Fruit fly (Drosophila melanogaster) whole organism, prepupa: ENCODE data around the gene Gcn5.

Source experiments
- CG10631 ChIP-seq: fragments of 200-800 bp; sonication (Bioruptor generic); optimal IDR thresholded peaks from 2 replicates; lab custom pipeline; 2016; ENCODE audit warnings: missing biosample characterization, missing genetic modification characterization
- CG10669 ChIP-seq: fragments of 200-800 bp; sonication (Bioruptor generic); optimal IDR thresholded peaks from 3 replicates; lab custom pipeline; 2018; ENCODE audit warnings: missing biosample characterization, mild to moderate bottlenecking, missing genetic modification characterization, moderate library complexity
- CG11294 ChIP-seq: fragments of 200-800 bp; sonication (Bioruptor generic); IDR thresholded peaks from 2 replicates; pipeline ENCODE4 v1.3.6; 2022; ENCODE audit warnings: missing biosample characterization, missing genetic modification characterization
- CG11762 ChIP-seq: fragments of 200-800 bp; sonication (Bioruptor generic); optimal IDR thresholded peaks from 3 replicates; lab custom pipeline; 2016; ENCODE audit warnings: missing biosample characterization, missing genetic modification characterization; ENCODE audit not compliant: insufficient read depth
- CG11902 ChIP-seq: fragments of 200-800 bp; sonication (Bioruptor generic); optimal IDR thresholded peaks from 3 replicates; lab custom pipeline; 2016; ENCODE audit warnings: missing biosample characterization, missing genetic modification characterization
- CG15336 ChIP-seq: fragments of 200-800 bp; sonication (Bioruptor generic); IDR thresholded peaks from 2 replicates; pipeline ENCODE4 v1.3.6; 2022; ENCODE audit warnings: missing biosample characterization, missing genetic modification characterization
- CG16779 ChIP-seq: fragments of 200-800 bp; sonication (Bioruptor generic); optimal IDR thresholded peaks from 3 replicates; lab custom pipeline; 2017; ENCODE audit warnings: missing biosample characterization, mild to moderate bottlenecking, missing genetic modification characterization
- CG3919 ChIP-seq: fragments of 200-800 bp; sonication (Bioruptor generic); optimal IDR thresholded peaks from 3 replicates; lab custom pipeline; 2016; ENCODE audit warnings: missing biosample characterization, missing genetic modification characterization
- CG6163 ChIP-seq: fragments of 200-800 bp; sonication (Bioruptor generic); IDR thresholded peaks from 3 replicates; pipeline ENCODE4 v1.3.6; 2022; ENCODE audit warnings: missing biosample characterization, missing genetic modification characterization
- CG6276 ChIP-seq: fragments of 200-800 bp; sonication (Bioruptor generic); optimal IDR thresholded peaks from 2 replicates; lab custom pipeline; 2017; ENCODE audit warnings: missing biosample characterization, mild to moderate bottlenecking, missing genetic modification characterization
- CG6792 ChIP-seq: fragments of 200-800 bp; sonication (Bioruptor generic); optimal IDR thresholded peaks from 3 replicates; lab custom pipeline; 2016; ENCODE audit warnings: missing biosample characterization, missing genetic modification characterization
- CG6808 ChIP-seq: fragments of 200-800 bp; sonication (Bioruptor generic); optimal IDR thresholded peaks from 3 replicates; lab custom pipeline; 2017; ENCODE audit warnings: missing biosample characterization, missing genetic modification characterization, mild to moderate bottlenecking, moderate library complexity, missing genetic modification reagents
- CG6854 ChIP-seq: fragments of 200-800 bp; sonication (Bioruptor generic); optimal IDR thresholded peaks from 2 replicates; lab custom pipeline; 2017; ENCODE audit warnings: missing biosample characterization, mild to moderate bottlenecking, missing genetic modification characterization
- CG8119 ChIP-seq: fragments of 200-800 bp; sonication (Bioruptor generic); IDR thresholded peaks from 3 replicates; pipeline ENCODE4 v1.3.6; 2022; ENCODE audit warnings: missing biosample characterization, missing genetic modification characterization
- CG8319 ChIP-seq: fragments of 200-800 bp; sonication (Bioruptor generic); optimal IDR thresholded peaks from 3 replicates; lab custom pipeline; 2016; ENCODE audit warnings: missing biosample characterization, missing genetic modification characterization
- CG9139 ChIP-seq: fragments of 200-800 bp; sonication (Bioruptor generic); optimal IDR thresholded peaks from 3 replicates; lab custom pipeline; 2017; ENCODE audit warnings: missing biosample characterization, mild to moderate bottlenecking, missing genetic modification characterization
- Eip75B ChIP-seq: fragments of 200-800 bp; sonication (Bioruptor generic); optimal IDR thresholded peaks from 3 replicates; lab custom pipeline; 2016; ENCODE audit warnings: missing biosample characterization, missing genetic modification characterization
- Eip78C ChIP-seq: fragments of 200-800 bp; sonication (Bioruptor generic); peaks from one replicate; lab custom pipeline; 2016; ENCODE audit warnings: missing biosample characterization, missing genetic modification characterization
- Eip93F ChIP-seq: fragments of 200-800 bp; sonication (Bioruptor generic); optimal IDR thresholded peaks from 2 replicates; lab custom pipeline; 2016; ENCODE audit warnings: missing biosample characterization, mild to moderate bottlenecking, missing genetic modification characterization
- Ets21C ChIP-seq: fragments of 200-800 bp; sonication (Bioruptor generic); optimal IDR thresholded peaks from 3 replicates; lab custom pipeline; 2016; ENCODE audit warnings: missing biosample characterization, missing genetic modification characterization
- Ets96B ChIP-seq: fragments of 200-800 bp; optimal IDR thresholded peaks from 2 replicates; lab custom pipeline; 2019; ENCODE audit warnings: missing biosample characterization, mild to moderate bottlenecking, missing genetic modification characterization, moderate library complexity
- Gug ChIP-seq: fragments of 200-800 bp; sonication (Bioruptor generic); IDR thresholded peaks from 2 replicates; pipeline ENCODE4 v1.3.6; 2022; ENCODE audit warnings: missing biosample characterization, missing genetic modification characterization
- Hr38 ChIP-seq: sonication (Bioruptor generic); optimal IDR thresholded peaks from 2 replicates; lab custom pipeline; 2016; ENCODE audit warnings: missing biosample characterization, missing genetic modification characterization
- Hr39 ChIP-seq: fragments of 200-800 bp; sonication (Bioruptor generic); optimal IDR thresholded peaks from 2 replicates; lab custom pipeline; 2016; ENCODE audit warnings: missing biosample characterization, missing genetic modification characterization
- Hr4 ChIP-seq: fragments of 200-800 bp; sonication (Bioruptor generic); optimal IDR thresholded peaks from 3 replicates; lab custom pipeline; 2016; ENCODE audit warnings: missing biosample characterization, missing genetic modification characterization
- Smox ChIP-seq: fragments of 200-800 bp; sonication (Bioruptor generic); optimal IDR thresholded peaks from 3 replicates; lab custom pipeline; 2016; ENCODE audit warnings: missing biosample characterization, missing genetic modification characterization
- Sox14 ChIP-seq: fragments of 200-800 bp; sonication (Bioruptor generic); optimal IDR thresholded peaks from 3 replicates; lab custom pipeline; 2016; ENCODE audit warnings: missing biosample characterization, missing genetic modification characterization
- Sox15 ChIP-seq: fragments of 200-800 bp; sonication (Bioruptor generic); optimal IDR thresholded peaks from 3 replicates; lab custom pipeline; 2016; ENCODE audit warnings: missing biosample characterization, missing genetic modification characterization
- achi ChIP-seq: fragments of 200-800 bp; sonication (Bioruptor generic); optimal IDR thresholded peaks from 3 replicates; lab custom pipeline; 2016; ENCODE audit warnings: missing biosample characterization, missing genetic modification characterization
- acj6 ChIP-seq: fragments of 200-800 bp; sonication (Bioruptor generic); optimal IDR thresholded peaks from 3 replicates; lab custom pipeline; 2016; ENCODE audit warnings: missing biosample characterization, missing genetic modification characterization
- cyc ChIP-seq: fragments of 200-800 bp; sonication (Bioruptor generic); optimal IDR thresholded peaks from 3 replicates; lab custom pipeline; 2016; ENCODE audit warnings: missing biosample characterization, missing genetic modification characterization
- dac ChIP-seq: fragments of 200-800 bp; sonication (Bioruptor generic); optimal IDR thresholded peaks from 2 replicates; lab custom pipeline; 2017; ENCODE audit warnings: missing biosample characterization, mild to moderate bottlenecking, missing genetic modification characterization
- dsx ChIP-seq: fragments of 200-800 bp; optimal IDR thresholded peaks from 3 replicates; lab custom pipeline; 2019; ENCODE audit warnings: missing biosample characterization, mild to moderate bottlenecking, missing genetic modification characterization, moderate library complexity; ENCODE audit not compliant: poor library complexity, severe bottlenecking
- eg ChIP-seq: fragments of 200-800 bp; sonication (Bioruptor generic); IDR thresholded peaks from 3 replicates; pipeline ENCODE4 v1.3.6; 2022; ENCODE audit warnings: missing biosample characterization, missing genetic modification characterization
- esn ChIP-seq: fragments of 200-800 bp; sonication (Bioruptor generic); optimal IDR thresholded peaks from 2 replicates; lab custom pipeline; 2016; ENCODE audit warnings: missing biosample characterization, mild to moderate bottlenecking, missing genetic modification characterization, moderate library complexity
- fd59A ChIP-seq: fragments of 200-800 bp; sonication (Bioruptor generic); optimal IDR thresholded peaks from 2 replicates; lab custom pipeline; 2017; ENCODE audit warnings: missing biosample characterization, mild to moderate bottlenecking, missing genetic modification characterization, missing genetic modification reagents
- fd85E ChIP-seq: fragments of 200-800 bp; sonication (Bioruptor generic); optimal IDR thresholded peaks from 3 replicates; lab custom pipeline; 2016; ENCODE audit warnings: missing biosample characterization, missing genetic modification characterization
- fkh ChIP-seq: fragments of 200-800 bp; sonication (Bioruptor generic); optimal IDR thresholded peaks from 3 replicates; lab custom pipeline; 2017; ENCODE audit warnings: missing biosample characterization, mild to moderate bottlenecking, missing genetic modification characterization, moderate library complexity
- lz ChIP-seq: fragments of 200-800 bp; sonication (Bioruptor generic); optimal IDR thresholded peaks from 3 replicates; lab custom pipeline; 2016; ENCODE audit warnings: missing biosample characterization, missing genetic modification characterization
- net ChIP-seq: fragments of 200-800 bp; sonication (Bioruptor generic); optimal IDR thresholded peaks from 3 replicates; lab custom pipeline; 2016; ENCODE audit warnings: missing biosample characterization, missing genetic modification characterization
- salr ChIP-seq, 2 experiments: fragments of 200-800 bp; sonication (Bioruptor generic); optimal IDR thresholded peaks; 3 replicates each; lab custom pipeline; 2016 to 2018; ENCODE audit warnings: missing biosample characterization in 2 of 2, missing genetic modification characterization in 2 of 2, mild to moderate bottlenecking in 1 of 2
- spab ChIP-seq: fragments of 200-800 bp; sonication (Bioruptor generic); optimal IDR thresholded peaks from 2 replicates; lab custom pipeline; 2017; ENCODE audit warnings: missing biosample characterization, mild to moderate bottlenecking, missing genetic modification characterization, missing genetic modification reagents
- ss ChIP-seq, 2 experiments: fragments of 200-800 bp; sonication (Bioruptor generic); optimal IDR thresholded peaks; 2 replicates in 1 of 2; 3 replicates in 1 of 2; lab custom pipeline; 2017 to 2018; ENCODE audit warnings: mild to moderate bottlenecking in 2 of 2, missing biosample characterization in 2 of 2, missing genetic modification characterization in 2 of 2, moderate library complexity in 1 of 2
- svp ChIP-seq: fragments of 200-800 bp; sonication (Bioruptor generic); peaks from one replicate; lab custom pipeline; 2016; ENCODE audit warnings: missing biosample characterization, missing genetic modification characterization
- vri ChIP-seq: fragments of 200-800 bp; sonication (Bioruptor generic); optimal IDR thresholded peaks from 3 replicates; lab custom pipeline; 2016; ENCODE audit warnings: missing biosample characterization, mild to moderate bottlenecking, missing genetic modification characterization

Gene Gcn5

dm6 chr3L:12515691-12516455 lies 7.9 kb downstream of the Gcn5 start (continued):
- no peak for TF ChIP-seq CG10631 (GFP tag; lab: Kevin White, UChicago)
- TF ChIP-seq salr (GFP tag; optimal IDR thresholded peaks at IDR 0.05; lab: Kevin White, UChicago): peak; percentile 15 to 36
- peak; percentile 85 for TF ChIP-seq CG6808 (GFP tag; lab: Kevin White, UChicago)
- no peak for TF ChIP-seq CG11902 (GFP tag; lab: Kevin White, UChicago)
- TF ChIP-seq CG3919 (GFP tag; lab: Kevin White, UChicago): no peak
- TF ChIP-seq CG10669 (GFP tag; lab: Kevin White, UChicago): peak; percentile 16
- TF ChIP-seq fkh: no peak
- TF ChIP-seq CG6792 (GFP tag; lab: Kevin White, UChicago): peak; percentile 1
- TF ChIP-seq fd85E (GFP tag; lab: Kevin White, UChicago): no peak
- peak; percentile 16 for TF ChIP-seq Sox14 (GFP tag; lab: Kevin White, UChicago)
- TF ChIP-seq CG11762: no peak
- TF ChIP-seq cyc (GFP tag; lab: Kevin White, UChicago): no peak
- TF ChIP-seq achi: no peak
- TF ChIP-seq vri (GFP tag; lab: Kevin White, UChicago): peak; percentile 53
- TF ChIP-seq dac: peak; percentile 55
- TF ChIP-seq Sox15 (GFP tag; lab: Kevin White, UChicago): no peak
- peak; percentile 1 for TF ChIP-seq CG8319 (GFP tag; lab: Kevin White, UChicago)
- peak; percentile 30 for TF ChIP-seq Eip75B (GFP tag; lab: Kevin White, UChicago)
- no peak for TF ChIP-seq Smox (GFP tag; lab: Kevin White, UChicago)
- TF ChIP-seq svp (GFP tag; lab: Kevin White, UChicago): peak; percentile 95
- peak; percentile 90 for TF ChIP-seq CG8119 (GFP tag; lab: Robert Waterston, UW)
- TF ChIP-seq CG6276 (GFP tag; lab: Kevin White, UChicago): peak; percentile 97
- TF ChIP-seq CG11294 (GFP tag; lab: Robert Waterston, UW): no peak; the same call in 1 of the 2 replicates
- TF ChIP-seq, all 60 proteins: peak for 32

- TF ChIP-seq Eip78C (no peak), CG9139 (GFP tag; lab: Kevin White, UChicago) (peak; percentile 29), dac (peak; percentile 50), Eip75B (GFP tag; lab: Kevin White, UChicago) (no peak), fkh (peak; percentile 55), Hr4 (GFP tag; lab: Kevin White, UChicago) (peak; percentile 90), Hr39 (GFP tag; lab: Kevin White, UChicago) (peak; percentile 92), fd59A (GFP tag; lab: Kevin White, UChicago) (peak; percentile 53), achi (peak; percentile 88), fd85E (GFP tag; lab: Kevin White, UChicago) (peak; percentile 54), CG15336 (GFP tag; lab: Robert Waterston, UW) (no peak; the same call in 1 of the 2 replicates), Sox14 (GFP tag; lab: Kevin White, UChicago) (peak; percentile 87), Eip93F (GFP tag; lab: Kevin White, UChicago) (peak; percentile 22), CG11294 (GFP tag; lab: Robert Waterston, UW) (peak; percentile 27; the same call in 1 of the 2 replicates), lz (peak; percentile 92), CG6163 (peak; percentile 68), Ets96B (tag; lab: Kevin White, UChicago) (peak; percentile 49), cyc (GFP tag; lab: Kevin White, UChicago) (peak; percentile 90), net (GFP tag; lab: Kevin White, UChicago) (no peak), CG6854 (GFP tag; lab: Kevin White, UChicago) (peak; percentile 44), CG11902 (GFP tag; lab: Kevin White, UChicago) (peak; percentile 82), Hr38 (GFP tag; lab: Kevin White, UChicago) (peak; percentile 78), CG6808 (GFP tag; lab: Kevin White, UChicago) (peak; percentile 35), CG10631 (GFP tag; lab: Kevin White, UChicago) (peak; percentile 88), CG16779 (no peak), CG11762 (no peak), Gug (GFP tag; lab: Robert Waterston, UW) (peak; percentile 70), eg (GFP tag; lab: Robert Waterston, UW) (peak; percentile 69), ss (GFP tag; optimal IDR thresholded peaks at IDR 0.05; lab: Kevin White, UChicago) (peak in 1 of 2 experiments; percentile 58), CG3919 (GFP tag; lab: Kevin White, UChicago) (peak; percentile 89), acj6 (no peak), esn (GFP tag; lab: Kevin White, UChicago) (peak; percentile 90), svp (GFP tag; lab: Kevin White, UChicago) (no peak), spab (no peak), Ets21C (peak; percentile 84), CG10669 (GFP tag; lab: Kevin White, UChicago) (no peak), dsx (GFP tag; lab: Kevin White, UChicago) (no peak), vri (GFP tag; lab: Kevin White, UChicago) (no peak)
Observed at dm6 chr3L:12514762-12515215, 9.0 kb downstream of the Gcn5 start, which contains the start of the genes sti and tral. Gene sti (minus strand): TSS chr3L:12514815. Gene tral (plus strand): TSS chr3L:12515059.
